Fruit fly (Drosophila melanogaster): ENCODE results near the gene CG18178.

Gene CG18178

DNA sequence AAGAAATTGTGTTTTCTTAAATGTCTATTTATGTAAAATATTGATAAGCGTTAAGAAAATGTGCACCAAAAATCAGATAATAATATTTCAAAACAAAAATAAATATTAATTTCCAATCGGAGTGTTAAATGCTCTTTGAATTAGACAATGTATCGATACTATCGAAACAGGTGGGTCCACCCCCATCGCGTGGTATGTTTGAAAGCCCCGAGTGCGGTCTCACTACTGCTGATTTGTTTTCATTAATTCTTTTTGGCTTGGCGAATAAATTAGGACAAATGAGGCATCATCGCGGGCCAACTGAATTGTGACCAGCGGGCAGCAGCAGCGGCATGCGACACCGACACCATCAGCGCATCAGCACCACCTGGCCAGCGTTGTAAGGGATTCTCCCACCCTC is 7.8 kb upstream of the CG18178 start, which contains the start of gene Naa60 (continued):
- TF ChIP-seq gro (GFP tag; optimal IDR thresholded peaks at IDR 0.05) (no peak), cas (GFP tag; IDR thresholded peaks at IDR 0.05) (no peak), jigr1 (GFP tag; IDR thresholded peaks at IDR 0.05) (peak; percentile 43; the same call in 1 of the 3 replicates), Usf (GFP tag; optimal IDR thresholded peaks at IDR 0.05) (no peak), unpg (GFP tag; optimal IDR thresholded peaks at IDR 0.05) (no peak), Max (GFP tag; optimal IDR thresholded peaks at IDR 0.05) (no peak), CG1529 (GFP tag; optimal IDR thresholded peaks at IDR 0.05) (no peak), peb (GFP tag; IDR thresholded peaks at IDR 0.05) (no peak), CG31224 (GFP tag; IDR thresholded peaks at IDR 0.05) (no peak), sqz (GFP tag; optimal IDR thresholded peaks at IDR 0.05) (no peak), CG15073 (GFP tag; optimal IDR thresholded peaks at IDR 0.05) (no peak), Scr (GFP tag; IDR thresholded peaks at IDR 0.05; ENCODE audit: partially characterized antibody) (peak; percentile 91), ara (GFP tag; IDR thresholded peaks at IDR 0.05) (no peak), CG12659 (GFP tag; optimal IDR thresholded peaks at IDR 0.05) (peak; percentile 54), gsb (GFP tag; IDR thresholded peaks at IDR 0.05) (no peak), CG8089 (GFP tag; optimal IDR thresholded peaks at IDR 0.05) (no peak), Nf-YA (GFP tag; IDR thresholded peaks at IDR 0.05) (no peak), CG5245 (GFP tag; optimal IDR thresholded peaks at IDR 0.05) (no peak), CG15269 (tag; optimal IDR thresholded peaks at IDR 0.05) (no peak), eve (GFP tag; optimal IDR thresholded peaks at IDR 0.05) (no peak), Jarid2 (GFP tag; optimal IDR thresholded peaks at IDR 0.05) (no peak), lola (GFP tag; optimal IDR thresholded peaks at IDR 0.05) (no peak), gsb-n (tag; optimal IDR thresholded peaks at IDR 0.05) (no peak), CG8281 (tag; optimal IDR thresholded peaks at IDR 0.05) (no peak), stwl (tag; optimal IDR thresholded peaks at IDR 0.05) (peak; percentile 57), crol (GFP tag; IDR thresholded peaks at IDR 0.05) (no peak), crc (GFP tag; optimal IDR thresholded peaks at IDR 0.05) (no peak), CG8359 (GFP tag; optimal IDR thresholded peaks at IDR 0.05; ENCODE audit: borderline replicate concordance) (no peak), ssp (GFP tag; IDR thresholded peaks at IDR 0.05) (no peak), caup (GFP tag; optimal IDR thresholded peaks at IDR 0.05; ENCODE audit: severe bottlenecking) (no peak), CG11093 (GFP tag; IDR thresholded peaks at IDR 0.05) (no peak), Oaz (GFP tag; IDR thresholded peaks at IDR 0.05) (no peak), br (optimal IDR thresholded peaks at IDR 0.05) (no peak), Atf-2 (GFP tag; optimal IDR thresholded peaks at IDR 0.05) (no peak), Rfx (GFP tag; IDR thresholded peaks at IDR 0.05) (no peak), Hmr (GFP tag; optimal IDR thresholded peaks at IDR 0.05) (no peak), fd64A (GFP tag; optimal IDR thresholded peaks at IDR 0.05) (no peak), sr (GFP tag; IDR thresholded peaks at IDR 0.05) (no peak), Sox100B (GFP tag; optimal IDR thresholded peaks at IDR 0.05) (no peak), Ada2b (GFP tag; IDR thresholded peaks at IDR 0.05) (no peak), HLH3B (GFP tag; IDR thresholded peaks at IDR 0.05) (no peak), Side (GFP tag; optimal IDR thresholded peaks at IDR 0.05) (no peak), lilli (GFP tag; optimal IDR thresholded peaks at IDR 0.05) (peak; percentile 27), odd (GFP tag; optimal IDR thresholded peaks at IDR 0.05) (no peak), CG16863 (GFP tag; optimal IDR thresholded peaks at IDR 0.05) (no peak), Elba2 (GFP tag; optimal IDR thresholded peaks at IDR 0.05) (peak; percentile 15), nau (GFP tag; optimal IDR thresholded peaks at IDR 0.05) (no peak), CG33213 (GFP tag; optimal IDR thresholded peaks at IDR 0.05) (no peak), NK7.1 (GFP tag; optimal IDR thresholded peaks at IDR 0.05) (no peak), sc (optimal IDR thresholded peaks at IDR 0.05) (no peak), sc (GFP tag; optimal IDR thresholded peaks at IDR 0.05) (no peak), CG9797 (GFP tag; optimal IDR thresholded peaks at IDR 0.05) (peak; percentile 71), Fer3 (tag; optimal IDR thresholded peaks at IDR 0.05) (no peak)

Data from whole organism, embryonic.